Fruit fly (Drosophila melanogaster) Kc167 (cell line): ENCODE measurements around the gene CG34448.

Experiments
- Myc ChIP-seq: fragments of >200 bp; optimal IDR thresholded peaks from 2 replicates; lab custom pipeline; 2017; ENCODE audit warnings: missing external identifiers
- Sin3A ChIP-seq: fragments of >200 bp; optimal IDR thresholded peaks from 2 replicates; lab custom pipeline; 2018; ENCODE audit warnings: missing external identifiers
- insv ChIP-seq: fragments of >200 bp; optimal IDR thresholded peaks from 3 replicates; lab custom pipeline; 2018; ENCODE audit warnings: missing external identifiers

dm6 chr2L:2456516-2457392 lies 39.0 kb upstream of the CG34448 start:
- TF ChIP-seq insv (lab: Kevin White, UChicago) (no peak), Myc (lab: Kevin White, UChicago) (no peak), Sin3A (lab: Kevin White, UChicago) (no peak)
